Worm (Caenorhabditis elegans) whole organism, L4 larva: ENCODE data around the gene F54H12.4.

Experiments used
- fkh-10 ChIP-seq: fragments of 150-350 bp; optimal IDR thresholded peaks from 2 replicates; lab custom pipeline; 2014; ENCODE audit warnings: missing biosample characterization, missing genetic modification reagents, missing genetic modification characterization
- lsy-2 ChIP-seq, 2 experiments: fragments of 150-350 bp in 1 of 2; sonication (generic microtip) in 1 of 2; optimal IDR thresholded peaks; 2 replicates each; lab custom pipeline; 2014 to 2017; ENCODE audit warnings: missing biosample characterization in 2 of 2, missing genetic modification characterization in 2 of 2
- sdz-12 ChIP-seq: fragments of 200-800 bp; sonication (Bioruptor generic); optimal IDR thresholded peaks from 2 replicates; lab custom pipeline; 2018; ENCODE audit warnings: mild to moderate bottlenecking, missing genetic modification characterization, missing compliant biosample characterization

- TF ChIP-seq sdz-12 (GFP tag; lab: Kevin White, UChicago) (no peak), fkh-10 (no peak), lsy-2 (tag; optimal IDR thresholded peaks at IDR 0.05; lab: Kevin White, UChicago) (no peak)
Observed at ce11 chrIII:7925968-7926367, 36.6 kb downstream of the F54H12.4 start.
